Fruit fly (Drosophila melanogaster) whole organism, pupa: ENCODE results near the gene Sec20.
A peak's percentile ranks its signal among the peaks of the same experiment; 100 is the strongest.

Experiments
- CG10348 ChIP-seq: fragments of 200-800 bp; sonication (Bioruptor generic); IDR thresholded peaks from 2 replicates; pipeline ENCODE4 v1.3.6; 2022; ENCODE audit warnings: missing biosample characterization, missing genetic modification characterization
- CG12605 ChIP-seq: fragments of 200-800 bp; sonication (Bioruptor generic); IDR thresholded peaks from 2 replicates; pipeline ENCODE4 v1.3.6; 2022; ENCODE audit warnings: missing biosample characterization, missing genetic modification characterization
- CG13204 ChIP-seq: fragments of 200-800 bp; sonication (Bioruptor generic); optimal IDR thresholded peaks from 2 replicates; lab custom pipeline; 2018; ENCODE audit warnings: missing biosample characterization, mild to moderate bottlenecking, missing genetic modification characterization, moderate library complexity
- CG14655 ChIP-seq: fragments of 200-800 bp; sonication (Bioruptor generic); optimal IDR thresholded peaks from 3 replicates; lab custom pipeline; 2017; ENCODE audit warnings: mild to moderate bottlenecking, missing biosample characterization, missing genetic modification reagents, missing genetic modification characterization
- CG15710 ChIP-seq: fragments of 200-800 bp; sonication (Bioruptor generic); optimal IDR thresholded peaks from 2 replicates; lab custom pipeline; 2018; ENCODE audit warnings: missing biosample characterization, mild to moderate bottlenecking, missing genetic modification characterization, moderate library complexity
- CG17806 ChIP-seq: fragments of 200-800 bp; sonication (Bioruptor generic); optimal IDR thresholded peaks from 2 replicates; lab custom pipeline; 2018; ENCODE audit warnings: missing biosample characterization, mild to moderate bottlenecking, missing genetic modification characterization, moderate library complexity
- CG32121 ChIP-seq: fragments of 200-800 bp; sonication (Bioruptor generic); IDR thresholded peaks from 2 replicates; pipeline ENCODE4 v1.3.6; 2022; ENCODE audit warnings: missing biosample characterization, missing genetic modification characterization
- CG34367 ChIP-seq: fragments of 200-800 bp; sonication (Bioruptor generic); optimal IDR thresholded peaks from 2 replicates; lab custom pipeline; 2018; ENCODE audit warnings: missing biosample characterization, mild to moderate bottlenecking, missing genetic modification characterization
- CG4496 ChIP-seq: fragments of 200-800 bp; sonication (Bioruptor generic); IDR thresholded peaks from 3 replicates; pipeline ENCODE4 v1.3.6; 2022; ENCODE audit warnings: missing biosample characterization, missing genetic modification characterization
- CG8159 ChIP-seq: fragments of 200-800 bp; sonication (Bioruptor generic); optimal IDR thresholded peaks from 3 replicates; lab custom pipeline; 2018; ENCODE audit warnings: missing biosample characterization, mild to moderate bottlenecking, missing genetic modification characterization, moderate library complexity
- CG8301 ChIP-seq: fragments of 200-800 bp; sonication (Bioruptor generic); optimal IDR thresholded peaks from 2 replicates; lab custom pipeline; 2018; ENCODE audit warnings: missing biosample characterization, mild to moderate bottlenecking, missing genetic modification characterization
- CG9948 ChIP-seq: fragments of 200-800 bp; sonication (Bioruptor generic); optimal IDR thresholded peaks from 2 replicates; lab custom pipeline; 2018; ENCODE audit warnings: missing biosample characterization, mild to moderate bottlenecking, missing genetic modification characterization, moderate library complexity
- D1 ChIP-seq: fragments of 200-800 bp; sonication (Bioruptor generic); optimal IDR thresholded peaks from 2 replicates; lab custom pipeline; 2018; ENCODE audit warnings: missing biosample characterization, mild to moderate bottlenecking, missing genetic modification characterization, moderate library complexity
- EcR ChIP-seq: fragments of 200-800 bp; sonication (Bioruptor generic); optimal IDR thresholded peaks from 3 replicates; lab custom pipeline; 2019; ENCODE audit warnings: missing biosample characterization, missing genetic modification characterization, mild to moderate bottlenecking, moderate library complexity, missing genetic modification reagents
- Ets98B ChIP-seq: fragments of 200-800 bp; sonication (Bioruptor generic); IDR thresholded peaks from 2 replicates; pipeline ENCODE4 v1.3.6; 2022; ENCODE audit warnings: missing biosample characterization, missing genetic modification characterization
- Pif1A ChIP-seq: fragments of 200-800 bp; sonication (Bioruptor generic); optimal IDR thresholded peaks from 3 replicates; lab custom pipeline; 2016; ENCODE audit warnings: missing biosample characterization, missing genetic modification characterization
- Pif1B ChIP-seq: fragments of 200-800 bp; sonication (Bioruptor generic); optimal IDR thresholded peaks from 3 replicates; lab custom pipeline; 2016; ENCODE audit warnings: missing biosample characterization, missing genetic modification characterization
- Snoo ChIP-seq: fragments of 200-800 bp; sonication (Bioruptor generic); optimal IDR thresholded peaks from 3 replicates; lab custom pipeline; 2017; ENCODE audit warnings: missing biosample characterization, mild to moderate bottlenecking, missing genetic modification characterization, inconsistent platforms
- fd96Ca ChIP-seq: fragments of 200-800 bp; sonication (Bioruptor generic); IDR thresholded peaks from 3 replicates; pipeline ENCODE4 v1.3.6; 2022; ENCODE audit warnings: missing biosample characterization, missing genetic modification characterization
- gl ChIP-seq: fragments of 200-800 bp; sonication (Bioruptor generic); optimal IDR thresholded peaks from 2 replicates; lab custom pipeline; 2018; ENCODE audit warnings: missing biosample characterization, mild to moderate bottlenecking, missing genetic modification characterization
- rn ChIP-seq: fragments of 200-800 bp; sonication (Bioruptor generic); IDR thresholded peaks from 2 replicates; pipeline ENCODE4 v1.3.6; 2022; ENCODE audit warnings: missing biosample characterization, missing genetic modification characterization

Gene Sec20

DNA sequence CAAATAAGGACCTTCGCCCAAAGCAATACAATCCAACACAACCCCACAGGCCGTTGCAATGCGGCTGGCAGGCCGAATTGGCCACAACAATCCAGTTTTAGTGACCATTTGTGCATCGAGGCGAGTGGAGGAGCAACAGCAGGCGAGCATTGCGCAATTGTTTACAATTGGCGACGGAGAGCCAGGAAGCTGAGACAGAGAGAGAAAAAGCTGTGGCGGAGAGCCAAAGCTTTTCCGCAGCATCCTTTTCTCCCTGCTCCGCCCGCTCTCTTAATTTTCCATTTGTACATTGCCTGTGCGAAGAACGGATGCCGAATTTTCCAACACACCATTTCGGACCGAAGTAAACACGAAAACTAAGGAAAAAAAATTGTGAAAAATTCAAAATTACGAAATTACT, 42.9 kb downstream of the Sec20 start, which contains the start of gene kat-60L1:
Gene kat-60L1 (plus strand): TSS at position 301 of the 400 bp plus-strand sequence.
- TF ChIP-seq CG14655 (GFP tag; lab: Kevin White, UChicago) (no peak), Pif1B (GFP tag; lab: Kevin White, UChicago) (no peak), Snoo (tag; lab: Kevin White, UChicago) (no peak), CG34367 (tag; lab: Kevin White, UChicago) (no peak), CG8159 (tag; lab: Kevin White, UChicago) (no peak), CG8301 (no peak), EcR (GFP tag; lab: Kevin White, UChicago) (no peak), CG9948 (tag; lab: Kevin White, UChicago) (no peak), gl (tag; lab: Kevin White, UChicago) (no peak), D1 (tag; lab: Kevin White, UChicago) (no peak), CG12605 (no peak), Pif1A (GFP tag; lab: Kevin White, UChicago) (no peak), CG17806 (tag; lab: Kevin White, UChicago) (no peak), CG15710 (no peak), Ets98B (GFP tag; lab: Robert Waterston, UW) (no peak), fd96Ca (GFP tag; lab: Robert Waterston, UW) (no peak)

DNA sequence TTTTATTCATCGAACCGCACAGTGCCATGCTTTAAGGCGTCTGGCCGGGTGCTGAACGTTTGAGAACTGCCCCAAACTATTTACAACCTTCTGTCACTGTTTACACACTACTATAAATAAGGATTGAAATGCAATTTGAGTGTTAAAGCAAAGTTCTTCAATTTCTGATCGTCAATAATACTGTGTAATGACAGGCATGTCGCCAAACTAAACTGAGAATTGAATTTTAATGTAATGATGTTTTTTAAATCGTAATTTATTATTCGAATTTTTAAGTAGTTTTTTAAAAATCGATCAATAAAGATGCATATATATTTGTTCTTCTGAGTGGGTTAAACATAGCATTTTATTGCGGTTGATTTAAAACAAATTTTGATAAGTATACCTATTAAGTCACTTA, 43.4 kb downstream of the Sec20 start, which contains the start of gene CG2082:
Gene CG2082 (minus strand): TSS at position 101 of the 400 bp plus-strand sequence.
- TF ChIP-seq Pif1A (GFP tag; lab: Kevin White, UChicago) (no peak), gl (tag; lab: Kevin White, UChicago) (no peak), CG12605 (no peak), CG32121 (no peak), CG34367 (tag; lab: Kevin White, UChicago) (no peak), CG15710 (no peak), Snoo (tag; lab: Kevin White, UChicago) (no peak), rn (GFP tag; lab: Robert Waterston, UW) (no peak), CG4496 (GFP tag; lab: Robert Waterston, UW) (no peak), CG8159 (tag; lab: Kevin White, UChicago) (no peak), CG17806 (tag; lab: Kevin White, UChicago) (no peak), D1 (tag; lab: Kevin White, UChicago) (no peak), CG8301 (no peak), Pif1B (GFP tag; lab: Kevin White, UChicago) (no peak), CG14655 (GFP tag; lab: Kevin White, UChicago) (no peak), CG13204 (GFP tag; lab: Kevin White, UChicago) (no peak), CG10348 (GFP tag; lab: Robert Waterston, UW) (no peak), Ets98B (GFP tag; lab: Robert Waterston, UW) (no peak)

DNA sequence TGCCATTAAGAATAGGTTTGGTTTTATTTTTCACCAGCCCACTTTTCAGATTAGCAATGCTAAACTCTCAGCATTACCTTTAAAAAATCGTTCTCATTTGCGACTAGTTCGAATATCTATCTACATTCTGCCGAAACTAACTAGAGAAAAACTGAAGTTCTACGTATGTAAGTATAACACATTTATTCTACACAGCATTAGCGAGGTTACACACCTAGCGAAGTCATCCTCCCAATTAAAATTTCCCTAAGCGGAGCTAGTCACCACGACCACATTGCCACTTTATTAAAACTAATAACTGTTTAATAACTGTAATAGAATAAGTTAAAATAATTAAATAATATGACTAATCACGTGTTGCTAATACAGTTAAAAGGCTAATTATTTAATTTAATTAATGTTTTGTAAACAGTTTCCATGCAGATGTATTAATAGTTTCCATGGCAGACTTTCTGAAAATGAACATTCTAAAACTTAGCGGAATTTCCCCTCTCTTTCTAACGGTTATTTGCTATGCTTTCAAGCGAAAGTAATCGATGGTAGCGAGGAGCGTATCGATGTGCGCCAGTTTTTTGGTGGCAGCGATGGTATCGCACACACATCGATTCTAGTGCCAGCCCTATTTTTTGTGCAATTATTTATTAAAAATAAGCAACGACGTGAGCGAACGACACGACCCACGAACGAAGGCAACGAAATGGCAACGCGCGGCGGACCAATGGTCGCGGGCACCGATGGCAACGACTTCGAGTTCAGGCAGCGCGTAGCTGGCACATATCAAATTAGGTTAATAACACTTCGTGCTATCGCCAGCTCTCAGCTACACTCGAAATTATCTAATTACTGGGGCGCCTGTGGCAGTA, 45.4 kb downstream of the Sec20 start, which contains the start of gene jagn:
Gene jagn (plus strand): TSS at position 585 of the 863 bp plus-strand sequence.
- TF ChIP-seq Ets98B (GFP tag; lab: Robert Waterston, UW), result peak; percentile 25; the same call in 1 of the 2 replicates
- peak; percentile 28 for TF ChIP-seq Snoo (tag; lab: Kevin White, UChicago)
- TF ChIP-seq CG4496 (GFP tag; lab: Robert Waterston, UW), result peak; percentile 33; the same call in 1 of the 3 replicates
- peak; percentile 56; the same call in 2 of the 3 replicates for TF ChIP-seq fd96Ca (GFP tag; lab: Robert Waterston, UW)
- TF ChIP-seq rn (GFP tag; lab: Robert Waterston, UW), result no peak
- TF ChIP-seq CG15710, result peak; percentile 23
- TF ChIP-seq CG9948 (tag; lab: Kevin White, UChicago), result no peak

DNA sequence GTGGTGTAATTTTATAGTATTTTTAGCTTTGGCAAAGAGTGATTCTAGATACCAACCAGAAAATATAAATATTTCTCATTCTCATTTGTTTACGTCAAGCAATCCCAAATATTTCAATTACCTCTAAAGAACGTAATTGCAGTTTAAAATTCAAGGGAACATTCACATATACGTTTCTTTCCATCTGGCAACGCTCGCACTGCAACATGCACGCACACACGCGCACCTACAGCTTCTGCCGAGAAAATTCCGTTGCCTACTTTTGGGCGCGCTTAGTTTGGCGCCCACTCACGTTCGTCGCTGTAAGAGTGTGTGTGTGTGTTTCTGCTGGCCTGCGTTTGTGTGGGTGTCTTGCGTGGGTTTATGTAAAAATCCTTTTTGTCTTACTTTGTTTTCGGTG, 51.9 kb downstream of the Sec20 start:
- 0 out of 3 replicates have a peak, but pooled peaks have one; percentile 25 for TF ChIP-seq CG4496 (GFP tag; lab: Robert Waterston, UW)
- no peak for TF ChIP-seq CG10348 (GFP tag; lab: Robert Waterston, UW)
